Worm (Caenorhabditis elegans) whole organism, L3 larva: ENCODE measurements around the gene T01G5.8.
"Not testable (repeated sequence)": the region's sequence is repeated elsewhere in the genome, so short reads cannot be mapped to it uniquely, and the experiment has no call there.

ENCODE experiments used
- elt-1 ChIP-seq: fragments of 150-350 bp; optimal IDR thresholded peaks from 2 replicates; lab custom pipeline; 2014; ENCODE audit warnings: missing biosample characterization, missing genetic modification characterization
- lin-39 ChIP-seq: fragments of 150-350 bp; optimal IDR thresholded peaks from 2 replicates; lab custom pipeline; 2018; ENCODE audit warnings: missing biosample characterization, missing genetic modification reagents, missing genetic modification characterization
- mdl-1 ChIP-seq: fragments of 150-350 bp; optimal IDR thresholded peaks from 2 replicates; lab custom pipeline; 2014; ENCODE audit warnings: missing biosample characterization, missing genetic modification characterization
- nfya-1 ChIP-seq: sonication (generic microtip); optimal IDR thresholded peaks from 2 replicates; lab custom pipeline; 2017; ENCODE audit warnings: missing genetic modification characterization, mild to moderate bottlenecking, missing compliant biosample characterization, antibody characterized with exemption, moderate library complexity; ENCODE audit not compliant: insufficient read depth
- nhr-28 ChIP-seq: fragments of 150-350 bp; optimal IDR thresholded peaks from 2 replicates; lab custom pipeline; 2014; ENCODE audit warnings: missing biosample characterization, missing genetic modification characterization
- pqm-1 ChIP-seq: fragments of 150-350 bp; optimal IDR thresholded peaks from 2 replicates; lab custom pipeline; 2017; ENCODE audit warnings: missing biosample characterization, missing genetic modification characterization, inconsistent platforms
- unc-39 ChIP-seq: sonication (generic microtip); optimal IDR thresholded peaks from 4 replicates; lab custom pipeline; 2017; ENCODE audit warnings: missing biosample characterization, missing genetic modification characterization
- ztf-4 ChIP-seq: fragments of 150-350 bp; optimal IDR thresholded peaks from 2 replicates; lab custom pipeline; 2014; ENCODE audit warnings: missing biosample characterization, missing genetic modification characterization

ce11 chrV:15125162-15125561 is 9.1 kb downstream of the T01G5.8 start, which contains the start of gene ugt-30:
- not testable (repeated sequence) for TF ChIP-seq nfya-1 (tag; lab: Kevin White, UChicago); lin-39; pqm-1 (tag; lab: Kevin White, UChicago); unc-39; nhr-28 (tag; lab: Kevin White, UChicago); ztf-4; mdl-1 (tag; lab: Kevin White, UChicago); elt-1 (tag; lab: Kevin White, UChicago)
